Fruit fly (Drosophila melanogaster): Measurements from ENCODE around the gene Cht2.

Gene Cht2

DNA sequence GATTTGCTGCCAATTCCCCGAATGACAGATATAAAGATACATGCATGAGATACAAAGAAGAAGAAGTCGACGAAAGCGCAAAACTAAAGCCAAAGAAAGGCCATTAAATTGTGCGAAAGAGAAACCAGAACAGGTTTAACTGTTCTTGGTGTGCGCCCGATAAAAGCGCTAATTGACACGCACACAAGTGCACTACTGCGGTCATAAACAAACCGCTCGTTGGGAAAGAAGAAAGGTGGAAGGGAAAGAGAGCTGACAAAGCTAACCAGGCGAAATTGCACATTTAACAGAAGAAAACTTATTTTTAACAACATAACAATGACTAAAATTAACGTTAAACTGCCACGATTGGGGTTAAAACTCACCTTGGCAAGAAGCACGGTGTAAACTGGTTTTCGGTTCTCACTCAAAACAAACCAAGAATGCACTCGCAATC lies 25.6 kb downstream of the Cht2 start:
- TF ChIP-seq CTCF (optimal IDR thresholded peaks at IDR 0.05) = no peak
- TF ChIP-seq CG8478 (optimal IDR thresholded peaks at IDR 0.05) = no peak

DNA sequence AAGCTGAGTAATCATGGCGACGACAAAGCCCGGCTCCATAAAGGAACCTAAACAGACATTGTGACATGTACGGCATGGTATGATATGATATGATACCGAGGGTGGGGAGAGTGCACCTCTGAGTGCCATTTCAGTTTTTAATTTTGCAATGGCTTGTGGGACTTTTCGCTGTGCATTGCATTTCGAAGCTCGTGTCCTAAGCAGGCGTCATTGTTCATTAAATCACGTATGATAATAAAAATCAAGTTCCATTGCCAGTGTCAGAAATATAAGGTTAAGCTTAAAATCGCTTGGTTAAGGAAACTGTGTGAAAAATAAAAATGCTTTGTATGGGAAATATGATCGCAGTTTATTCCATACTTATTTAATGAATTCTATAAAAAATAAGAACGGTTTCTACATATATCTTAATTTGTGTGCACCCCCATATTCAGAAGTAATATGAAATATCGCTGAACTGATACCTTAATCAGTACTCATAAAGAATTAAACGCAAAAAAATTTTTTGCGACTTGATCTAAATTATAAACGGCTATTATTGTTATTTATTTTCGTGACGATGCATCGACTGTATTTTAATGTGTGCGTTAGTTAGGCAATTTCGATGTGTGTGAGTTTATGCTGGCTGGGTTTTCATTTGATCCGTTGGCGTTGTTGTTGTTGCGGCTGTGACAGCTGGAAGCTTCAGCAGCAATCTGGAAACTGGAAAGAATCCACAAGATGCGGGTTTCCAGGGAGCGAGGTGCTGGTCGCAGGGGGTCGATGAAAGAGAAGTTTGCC lies 26.2 kb downstream of the Cht2 start:
- TF ChIP-seq CG8478 (optimal IDR thresholded peaks at IDR 0.05) (no peak), CTCF (optimal IDR thresholded peaks at IDR 0.05) (no peak)

DNA sequence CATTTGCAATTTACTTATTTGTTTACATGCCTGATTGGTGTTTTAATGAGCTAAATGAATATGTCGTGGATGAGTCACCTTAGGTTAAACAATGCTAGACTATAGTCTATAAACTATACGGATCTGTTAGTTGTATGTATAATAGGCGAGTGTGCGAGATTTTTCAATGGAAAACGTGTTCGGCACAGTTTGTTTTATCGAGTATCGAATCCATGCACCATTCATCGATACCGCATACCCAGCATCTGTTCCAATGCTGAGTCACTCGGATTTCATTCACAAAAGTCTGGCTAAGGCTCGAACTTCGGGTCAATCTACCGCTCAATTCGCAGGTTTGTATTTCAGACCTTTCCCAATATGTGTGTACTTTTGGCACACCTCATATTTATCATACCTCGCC lies 28.3 kb downstream of the Cht2 start:
- no peak for TF ChIP-seq CTCF (optimal IDR thresholded peaks at IDR 0.05)
- no peak for TF ChIP-seq CG8478 (optimal IDR thresholded peaks at IDR 0.05)

DNA sequence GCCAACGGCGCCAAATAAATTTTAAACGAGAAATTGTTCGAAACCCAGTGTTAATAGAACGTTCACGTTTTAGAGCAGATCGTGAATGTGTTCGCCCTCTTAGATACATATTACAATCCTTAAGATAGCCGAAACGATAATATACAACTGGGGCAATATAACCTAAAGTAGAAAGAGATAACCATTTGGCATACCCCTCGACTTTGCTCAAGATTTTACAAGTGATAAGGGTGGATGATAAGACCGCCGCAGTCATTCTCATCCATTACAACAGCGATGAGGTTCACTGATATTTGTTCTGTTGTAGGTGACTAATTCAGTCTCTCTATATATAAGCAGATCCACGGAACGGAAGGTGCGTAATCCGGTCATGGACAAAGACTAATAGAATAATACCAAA lies 29.0 kb downstream of the Cht2 start:
- no peak for TF ChIP-seq CG8478 (optimal IDR thresholded peaks at IDR 0.05)
- TF ChIP-seq CTCF (optimal IDR thresholded peaks at IDR 0.05) = no peak

DNA sequence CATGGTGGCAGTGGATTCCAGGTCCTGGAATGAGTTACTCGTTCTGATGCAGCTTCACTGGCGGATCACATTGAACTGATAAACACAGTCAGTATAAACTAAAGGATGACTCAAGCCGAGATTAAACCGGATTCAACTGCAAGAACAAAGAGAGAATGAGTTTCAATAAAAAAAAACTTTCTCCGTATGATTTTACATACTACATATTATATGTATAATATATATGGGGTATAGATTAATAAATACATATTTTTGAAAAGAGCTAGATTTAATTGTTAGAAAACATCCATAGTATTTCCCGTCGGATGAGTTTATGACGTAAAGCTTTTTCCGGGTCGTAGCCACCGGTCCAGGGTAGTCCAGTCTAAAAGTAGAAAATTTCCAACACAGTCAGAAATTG lies 31.6 kb downstream of the Cht2 start, which contains the start of gene CG12035:
TSS of gene CG12035 (plus strand) at position 301 of the 400 bp plus-strand sequence.
- TF ChIP-seq CTCF (optimal IDR thresholded peaks at IDR 0.05) (no peak), CG8478 (optimal IDR thresholded peaks at IDR 0.05) (no peak)

DNA sequence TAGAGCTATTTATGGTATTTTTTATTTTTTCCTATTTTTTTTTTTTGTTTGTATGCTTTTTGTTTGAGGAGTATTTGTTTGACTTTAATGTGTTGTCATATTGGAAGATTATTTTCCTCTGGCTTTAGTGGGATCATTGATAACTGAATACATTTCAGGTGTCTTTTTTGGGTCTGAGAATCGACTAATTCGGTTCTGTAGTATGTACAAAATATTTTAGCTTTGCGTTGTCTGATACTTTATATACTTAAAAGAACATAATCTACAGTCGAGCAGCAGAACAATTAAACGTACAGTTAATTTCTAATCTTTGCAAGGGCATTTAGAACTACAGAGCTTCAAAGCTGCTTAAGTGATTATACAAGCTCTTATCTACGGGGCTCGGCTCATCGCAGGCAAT lies 32.7 kb downstream of the Cht2 start, which contains the start of gene CG18171:
TSS of gene CG18171 (minus strand) at position 101 of the 400 bp plus-strand sequence.
- TF ChIP-seq CTCF (optimal IDR thresholded peaks at IDR 0.05) (no peak), CG8478 (optimal IDR thresholded peaks at IDR 0.05) (no peak)

DNA sequence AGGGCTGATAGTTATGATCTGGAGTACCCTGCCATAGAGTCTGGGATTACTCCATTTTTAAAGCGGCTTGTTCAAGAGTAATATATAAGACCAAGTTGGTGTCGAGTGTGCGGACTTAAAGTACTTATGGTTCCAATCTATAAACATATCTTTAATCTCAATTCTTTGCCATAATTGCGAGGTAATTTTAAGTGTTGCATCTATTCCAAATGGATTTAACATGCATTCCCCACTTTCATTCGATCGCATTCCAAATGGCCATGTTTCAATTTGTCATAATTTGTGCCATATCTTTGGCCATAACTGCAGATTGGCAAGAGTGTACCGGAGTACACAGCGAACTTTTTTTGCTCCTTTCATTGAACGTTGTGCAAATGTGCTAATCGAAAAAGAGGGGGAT lies 44.5 kb downstream of the Cht2 start:
- TF ChIP-seq CTCF (optimal IDR thresholded peaks at IDR 0.05) (no peak), CG8478 (optimal IDR thresholded peaks at IDR 0.05) (no peak)

DNA sequence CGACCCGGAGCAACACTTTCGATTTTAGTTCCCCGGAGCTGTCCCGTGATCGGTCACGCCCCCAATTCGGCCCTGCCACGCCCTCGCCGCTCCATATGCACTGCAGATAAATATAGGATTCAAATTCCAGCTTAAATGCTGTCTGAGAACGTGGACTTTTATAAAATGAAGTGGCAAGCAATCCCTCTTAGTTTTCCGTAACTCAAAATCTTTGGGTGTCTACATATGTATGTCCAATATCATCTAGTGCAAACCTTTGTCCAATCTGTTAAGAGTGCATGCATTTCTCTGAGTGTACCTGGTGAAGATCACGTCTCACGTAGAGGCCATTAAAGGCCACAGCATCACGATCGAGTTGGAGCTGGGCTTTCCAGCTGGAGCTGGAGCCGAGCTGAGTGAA lies 45.2 kb downstream of the Cht2 start:
- TF ChIP-seq CG8478 (optimal IDR thresholded peaks at IDR 0.05) = no peak
- no peak for TF ChIP-seq CTCF (optimal IDR thresholded peaks at IDR 0.05)

DNA sequence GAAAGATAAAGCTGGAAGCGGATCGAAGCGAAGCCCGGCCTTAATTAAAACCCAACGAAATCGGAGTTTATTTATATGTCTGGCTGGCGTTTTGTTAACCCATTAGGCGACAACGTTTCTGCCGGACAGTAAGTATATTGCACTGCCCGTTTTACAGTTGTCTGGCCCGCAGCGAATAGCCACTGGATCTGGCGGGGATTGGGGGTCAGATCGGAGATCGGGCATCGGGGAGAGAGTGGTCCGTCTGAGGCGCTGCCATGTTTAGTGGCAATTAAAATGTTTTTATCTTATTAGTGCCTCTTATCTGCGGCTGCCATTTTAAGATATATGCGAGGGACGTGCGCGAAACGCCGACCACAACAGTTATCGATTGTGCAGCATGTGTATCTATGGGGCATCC lies 46.6 kb downstream of the Cht2 start:
- TF ChIP-seq CG8478 (optimal IDR thresholded peaks at IDR 0.05) = no peak
- no peak for TF ChIP-seq CTCF (optimal IDR thresholded peaks at IDR 0.05)

DNA sequence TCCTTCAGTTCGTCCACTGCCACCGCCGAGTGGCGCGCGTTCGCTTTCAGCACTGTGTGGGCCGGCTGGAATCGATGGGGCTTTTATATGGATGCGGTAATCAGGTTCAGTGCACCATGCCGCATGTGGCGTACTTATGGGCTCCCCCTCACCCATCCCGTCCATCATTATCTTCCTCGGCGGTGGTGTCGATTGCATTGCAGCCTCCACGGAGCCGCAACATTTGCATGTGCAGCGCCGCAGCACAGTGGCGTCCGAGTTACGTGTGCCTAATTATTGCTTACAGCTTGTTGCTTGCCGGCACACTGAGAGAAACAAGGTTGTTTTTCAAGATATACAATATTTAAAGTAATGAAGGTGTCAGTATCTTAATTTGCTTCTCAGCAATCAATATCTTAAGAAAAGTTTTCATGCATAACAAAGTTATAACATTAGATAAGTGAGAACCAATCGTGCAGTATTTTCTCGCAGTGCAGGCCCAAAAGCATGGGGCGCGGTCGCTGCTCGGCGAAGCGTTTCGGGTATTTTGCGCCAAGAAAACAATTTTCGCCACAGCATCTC lies 53.3 kb downstream of the Cht2 start, which contains the start of gene CG13931:
TSS of gene CG13931 (minus strand) at position 41 of the 561 bp plus-strand sequence.
- TF ChIP-seq CTCF (optimal IDR thresholded peaks at IDR 0.05) = no peak
- no peak for TF ChIP-seq CG8478 (optimal IDR thresholded peaks at IDR 0.05)
